Fruit fly (Drosophila melanogaster): ENCODE measurements around the gene Hrd3.
A peak's percentile ranks its signal among the peaks of the same experiment; 100 is the strongest.

- TF ChIP-seq CG13204 (GFP tag; optimal IDR thresholded peaks at IDR 0.05), result peak; percentile 97
- peak; percentile 60 for TF ChIP-seq Snoo (tag; optimal IDR thresholded peaks at IDR 0.05)
- TF ChIP-seq CG9948 (tag; optimal IDR thresholded peaks at IDR 0.05), result peak; percentile 80
- peak; percentile 98 for TF ChIP-seq EcR (GFP tag; optimal IDR thresholded peaks at IDR 0.05)
These were observed 30.2 kb upstream of the Hrd3 start for dm6 chr3R:23788406-23789021.

All from whole organism, pupa.